Worm (Caenorhabditis elegans): ENCODE results near the gene K04C1.2.

- TF ChIP-seq tbx-8 (GFP tag; optimal IDR thresholded peaks at IDR 0.05), result no peak
- TF ChIP-seq blmp-1 (tag; optimal IDR thresholded peaks at IDR 0.05), result no peak
- TF ChIP-seq lin-32 (GFP tag; optimal IDR thresholded peaks at IDR 0.05), result no peak
- no peak for TF ChIP-seq nhr-28 (tag; optimal IDR thresholded peaks at IDR 0.05)
- no peak for TF ChIP-seq unc-39 (tag; optimal IDR thresholded peaks at IDR 0.05)
- TF ChIP-seq unc-62 (GFP tag; optimal IDR thresholded peaks at IDR 0.05), result no peak
- no peak for TF ChIP-seq pha-4 (tag; optimal IDR thresholded peaks at IDR 0.05)
- TF ChIP-seq nhr-12 (tag; optimal IDR thresholded peaks at IDR 0.05), result no peak
- no peak for TF ChIP-seq nhr-76 (tag; optimal IDR thresholded peaks at IDR 0.05)
Measured at ce11 chrX:14240205-14240604, 1.7 kb downstream of the K04C1.2 start.
